Worm (Caenorhabditis elegans) whole organism, L3 larva: ENCODE results near the gene F02C12.3.

Source experiments
- aly-2 ChIP-seq: fragments of 150-350 bp; optimal IDR thresholded peaks from 2 replicates; lab custom pipeline; 2014; ENCODE audit warnings: missing biosample characterization, missing genetic modification characterization
- ama-1 ChIP-seq: fragments of 150-350 bp; optimal IDR thresholded peaks from 2 replicates; lab custom pipeline; 2018
- ceh-9 ChIP-seq: sonication (generic microtip); optimal IDR thresholded peaks from 2 replicates; lab custom pipeline; 2018; ENCODE audit warnings: missing biosample characterization, missing genetic modification characterization
- fos-1 ChIP-seq: fragments of 150-350 bp; optimal IDR thresholded peaks from 2 replicates; lab custom pipeline; 2014; ENCODE audit warnings: missing biosample characterization, missing genetic modification characterization
- mml-1 ChIP-seq: fragments of 150-350 bp; sonication (generic microtip); optimal IDR thresholded peaks from 3 replicates; lab custom pipeline; 2014; ENCODE audit warnings: missing biosample characterization, missing genetic modification characterization
- nhr-11 ChIP-seq: fragments of 150-350 bp; optimal IDR thresholded peaks from 2 replicates; lab custom pipeline; 2014; ENCODE audit warnings: missing biosample characterization, missing genetic modification characterization
- nhr-76 ChIP-seq: fragments of 150-350 bp; sonication (generic microtip); optimal IDR thresholded peaks from 5 replicates; lab custom pipeline; 2014; ENCODE audit warnings: missing biosample characterization, missing genetic modification characterization
- pha-4 ChIP-seq: fragments of 150-350 bp; optimal IDR thresholded peaks from 2 replicates; lab custom pipeline; 2014; ENCODE audit warnings: missing biosample characterization, missing genetic modification reagents, missing genetic modification characterization
- pqm-1 ChIP-seq: fragments of 150-350 bp; optimal IDR thresholded peaks from 2 replicates; lab custom pipeline; 2017; ENCODE audit warnings: missing biosample characterization, missing genetic modification characterization, inconsistent platforms
- skn-1 ChIP-seq: fragments of 150-350 bp; optimal IDR thresholded peaks from 2 replicates; lab custom pipeline; 2014; ENCODE audit warnings: missing biosample characterization, missing genetic modification characterization
- unc-62 ChIP-seq: fragments of 150-350 bp; sonication (generic microtip); optimal IDR thresholded peaks from 4 replicates; lab custom pipeline; 2014; ENCODE audit warnings: missing biosample characterization, missing genetic modification reagents, missing genetic modification characterization

ce11 chrX:13435790-13436472 lies 39.2 kb downstream of the F02C12.3 start, which contains the start of gene jmjd-3.3:
- TF ChIP-seq pha-4 (tag; lab: Kevin White, UChicago) (no peak), ama-1 (lab: Kevin White, UChicago) (no peak), skn-1 (tag; lab: Kevin White, UChicago) (no peak), nhr-11 (tag; lab: Kevin White, UChicago) (no peak), nhr-76 (tag; lab: Kevin White, UChicago) (no peak), unc-62 (GFP tag; lab: Kevin White, UChicago) (no peak), aly-2 (tag; lab: Kevin White, UChicago) (no peak), ceh-9 (tag; lab: Kevin White, UChicago) (no peak), fos-1 (tag; lab: Kevin White, UChicago) (no peak), mml-1 (tag; lab: Kevin White, UChicago) (no peak), pqm-1 (no peak)
